Worm (Caenorhabditis elegans): ENCODE data around the gene C09F5.1.

C09F5.1 gene

ce11 chrIII:658357-658756 is at the start of gene C09F5.1:
Gene C09F5.1, plus strand, starts transcription at chrIII:658709.
- TF ChIP-seq lim-7 (GFP tag; IDR thresholded peaks at IDR 0.05) (no peak), fos-1 (tag; optimal IDR thresholded peaks at IDR 0.05) (no peak), dmd-9 (GFP tag; IDR thresholded peaks at IDR 0.05) (no peak), ceh-32 (tag; optimal IDR thresholded peaks at IDR 0.05; ENCODE audit: poor library complexity) (no peak), nhr-28 (tag; optimal IDR thresholded peaks at IDR 0.05) (peak; percentile 50), spr-3 (GFP tag; optimal IDR thresholded peaks at IDR 0.05) (no peak)

- TF ChIP-seq T26A8.4 (GFP tag; IDR thresholded peaks at IDR 0.05) = no peak
- TF ChIP-seq nhr-28 (tag; optimal IDR thresholded peaks at IDR 0.05) = no peak
- no peak for TF ChIP-seq mes-2 (tag; optimal IDR thresholded peaks at IDR 0.05; ENCODE audit: poor library complexity, severe bottlenecking)
- TF ChIP-seq nhr-237 (tag; optimal IDR thresholded peaks at IDR 0.05) = no peak
- TF ChIP-seq fkh-10 (GFP tag; optimal IDR thresholded peaks at IDR 0.05) = no peak
- TF ChIP-seq R02D3.7 (tag; optimal IDR thresholded peaks at IDR 0.05) = no peak
- no peak for TF ChIP-seq nhr-111 (GFP tag; optimal IDR thresholded peaks at IDR 0.05)
- no peak for TF ChIP-seq lin-38 (GFP tag; IDR thresholded peaks at IDR 0.05)
- TF ChIP-seq F49E8.2 (tag; optimal IDR thresholded peaks at IDR 0.05; ENCODE audit: borderline replicate concordance) = no peak
- TF ChIP-seq F44E2.7 (GFP tag; IDR thresholded peaks at IDR 0.05) = no peak
- TF ChIP-seq nhr-42 (GFP tag; IDR thresholded peaks at IDR 0.05) = no peak
- TF ChIP-seq ceh-44 (GFP tag; IDR thresholded peaks at IDR 0.05) = no peak
- TF ChIP-seq mxl-2 (GFP tag; conservative IDR thresholded peaks at IDR 0.05) = no peak
- no peak for TF ChIP-seq unc-62 (GFP tag; optimal IDR thresholded peaks at IDR 0.05 in 1 of 2)
- no peak for TF ChIP-seq unc-62 (tag; optimal IDR thresholded peaks at IDR 0.05)
- no peak for TF ChIP-seq tra-1 (GFP tag; IDR thresholded peaks at IDR 0.05)
These were observed 49.0 kb upstream of the C09F5.1 start, which contains the start of gene best-17 for ce11 chrIII:609549-609948. Gene best-17, minus strand, starts transcription at chrIII:609649.

ce11 chrIII:611900-612299 is 46.6 kb upstream of the C09F5.1 start:
- TF ChIP-seq tag-97 (GFP tag; IDR thresholded peaks at IDR 0.05) = no peak
- TF ChIP-seq ceh-44 (GFP tag; IDR thresholded peaks at IDR 0.05) = no peak
- no peak for TF ChIP-seq mdl-1 (tag; optimal IDR thresholded peaks at IDR 0.05)
- no peak for TF ChIP-seq lir-3 (tag; optimal IDR thresholded peaks at IDR 0.05)
- TF ChIP-seq daf-19 (GFP tag; conservative IDR thresholded peaks at IDR 0.05) = no peak
- no peak for TF ChIP-seq duxl-1 (tag; optimal IDR thresholded peaks at IDR 0.05; ENCODE audit: poor library complexity)
- no peak for TF ChIP-seq tra-1 (GFP tag; IDR thresholded peaks at IDR 0.05)
- TF ChIP-seq Y48G9A.11 (GFP tag; IDR thresholded peaks at IDR 0.05) = no peak
- no peak for TF ChIP-seq nhr-237 (tag; optimal IDR thresholded peaks at IDR 0.05)
- no peak for TF ChIP-seq nhr-11 (tag; optimal IDR thresholded peaks at IDR 0.05)
- TF ChIP-seq cey-2 (tag; optimal IDR thresholded peaks at IDR 0.05; ENCODE audit: borderline replicate concordance, insufficient read depth) = no peak
- TF ChIP-seq F44E2.7 (GFP tag; IDR thresholded peaks at IDR 0.05) = no peak
- no peak for TF ChIP-seq dmd-9 (GFP tag; IDR thresholded peaks at IDR 0.05)
- no peak for TF ChIP-seq madf-9 (GFP tag; conservative IDR thresholded peaks at IDR 0.05)
- no peak for TF ChIP-seq pqm-1 (tag; optimal IDR thresholded peaks at IDR 0.05)
- no peak for TF ChIP-seq egl-27 (tag; optimal IDR thresholded peaks at IDR 0.05)
- no peak for TF ChIP-seq F10B5.3 (tag; optimal IDR thresholded peaks at IDR 0.05)
- TF ChIP-seq ztf-7 (tag; optimal IDR thresholded peaks at IDR 0.05) = no peak
- no peak for TF ChIP-seq saeg-2 (GFP tag; IDR thresholded peaks at IDR 0.05)
- TF ChIP-seq vab-7 (GFP tag; IDR thresholded peaks at IDR 0.05) = no peak

ce11 chrIII:612759-613158 is 45.8 kb upstream of the C09F5.1 start:
- peak in 1 of 2 experiments; percentile 66 for TF ChIP-seq unc-62 (GFP tag; optimal IDR thresholded peaks at IDR 0.05 in 1 of 2)
- TF ChIP-seq unc-62 (tag; optimal IDR thresholded peaks at IDR 0.05) = no peak
- TF ChIP-seq cey-2 (tag; optimal IDR thresholded peaks at IDR 0.05; ENCODE audit: borderline replicate concordance, insufficient read depth) = no peak
- peak; percentile 81 for TF ChIP-seq aha-1 (tag)
